Worm (Caenorhabditis elegans) whole organism, L4 larva: ENCODE data around the gene C05G5.5.

ENCODE experiments used
- F26F4.8 ChIP-seq: fragments of 200-800 bp; sonication (Bioruptor generic); conservative IDR thresholded peaks from 2 replicates; pipeline ENCODE4 v1.3.6; 2022; ENCODE audit warnings: missing genetic modification characterization, missing compliant biosample characterization
- F37D6.2 ChIP-seq: sonication (generic microtip); optimal IDR thresholded peaks from 2 replicates; lab custom pipeline; 2016; ENCODE audit warnings: mild to moderate bottlenecking, missing genetic modification characterization, missing compliant biosample characterization
- T20F7.1 ChIP-seq: fragments of 200-800 bp; sonication (Bioruptor generic); optimal IDR thresholded peaks from 2 replicates; lab custom pipeline; 2018; ENCODE audit warnings: mild to moderate bottlenecking, missing genetic modification characterization, missing compliant biosample characterization
- T26A8.4 ChIP-seq: fragments of 200-800 bp; sonication (Bioruptor generic); IDR thresholded peaks from 2 replicates; pipeline ENCODE4 v1.3.6; 2022; ENCODE audit warnings: missing genetic modification characterization, missing compliant biosample characterization
- Y48G9A.11 ChIP-seq: fragments of 200-800 bp; sonication (Bioruptor generic); IDR thresholded peaks from 2 replicates; pipeline ENCODE4 v1.3.6; 2022; ENCODE audit warnings: missing genetic modification reagents, missing genetic modification characterization, missing compliant biosample characterization
- Y75B8A.6 ChIP-seq: fragments of 200-800 bp; sonication (Bioruptor generic); IDR thresholded peaks from 2 replicates; pipeline ENCODE4 v1.3.6; 2022; ENCODE audit warnings: missing genetic modification reagents, missing genetic modification characterization, missing compliant biosample characterization
- ZK337.2 ChIP-seq: fragments of 200-800 bp; sonication (Bioruptor generic); IDR thresholded peaks from 2 replicates; pipeline ENCODE4 v1.3.6; 2022; ENCODE audit warnings: missing genetic modification reagents, missing genetic modification characterization, missing compliant biosample characterization
- aha-1 ChIP-seq: fragments of 150-350 bp; peaks from one replicate; lab custom pipeline; 2014; ENCODE audit warnings: missing biosample characterization, missing genetic modification characterization
- aly-2 ChIP-seq: sonication (generic microtip); optimal IDR thresholded peaks from 2 replicates; lab custom pipeline; 2018; ENCODE audit warnings: missing biosample characterization, missing genetic modification characterization
- ceh-62 ChIP-seq: sonication (generic microtip); optimal IDR thresholded peaks from 2 replicates; lab custom pipeline; 2017; ENCODE audit warnings: missing biosample characterization, missing genetic modification characterization
- ceh-82 ChIP-seq: sonication (generic microtip); optimal IDR thresholded peaks from 2 replicates; lab custom pipeline; 2017; ENCODE audit warnings: missing biosample characterization, missing genetic modification characterization
- cey-2 ChIP-seq: sonication (generic microtip); optimal IDR thresholded peaks from 3 replicates; lab custom pipeline; 2017; ENCODE audit warnings: missing genetic modification characterization, mild to moderate bottlenecking, missing compliant biosample characterization, antibody characterized with exemption, borderline replicate concordance; ENCODE audit not compliant: insufficient read depth
- daf-12 ChIP-seq: fragments of 150-350 bp; optimal IDR thresholded peaks from 2 replicates; lab custom pipeline; 2014; ENCODE audit warnings: missing biosample characterization, missing genetic modification reagents, missing genetic modification characterization
- daf-8 ChIP-seq: fragments of 200-800 bp; sonication (Bioruptor generic); IDR thresholded peaks from 2 replicates; pipeline ENCODE4 v1.3.6; 2022; ENCODE audit warnings: missing genetic modification characterization, missing compliant biosample characterization
- dmd-6 ChIP-seq: fragments of 200-800 bp; sonication (Bioruptor generic); IDR thresholded peaks from 2 replicates; pipeline ENCODE4 v1.3.6; 2022; ENCODE audit warnings: missing genetic modification reagents, missing genetic modification characterization, missing compliant biosample characterization
- dmd-8 ChIP-seq: fragments of 200-800 bp; sonication (Bioruptor generic); IDR thresholded peaks from 2 replicates; pipeline ENCODE4 v1.3.6; 2022; ENCODE audit warnings: missing genetic modification characterization, missing compliant biosample characterization
- dpl-1 ChIP-seq: fragments of 150-350 bp; optimal IDR thresholded peaks from 2 replicates; lab custom pipeline; 2014; ENCODE audit warnings: missing biosample characterization, missing genetic modification reagents, missing genetic modification characterization
- duxl-1 ChIP-seq: sonication (generic microtip); optimal IDR thresholded peaks from 2 replicates; lab custom pipeline; 2016; ENCODE audit warnings: mild to moderate bottlenecking, missing genetic modification characterization, moderate library complexity, missing compliant biosample characterization; ENCODE audit not compliant: poor library complexity
- egl-43 ChIP-seq: fragments of 200-800 bp; sonication (Bioruptor generic); IDR thresholded peaks from 2 replicates; pipeline ENCODE4 v1.3.6; 2022; ENCODE audit warnings: missing genetic modification reagents, missing genetic modification characterization, missing compliant biosample characterization
- fkh-10 ChIP-seq: fragments of 150-350 bp; optimal IDR thresholded peaks from 2 replicates; lab custom pipeline; 2014; ENCODE audit warnings: missing biosample characterization, missing genetic modification reagents, missing genetic modification characterization
- fos-1 ChIP-seq: fragments of 150-350 bp; optimal IDR thresholded peaks from 2 replicates; lab custom pipeline; 2014; ENCODE audit warnings: missing biosample characterization, missing genetic modification characterization
- hif-1 ChIP-seq, 2 experiments: sonication (generic microtip); optimal IDR thresholded peaks; 2 replicates each; lab custom pipeline; 2016 to 2017; ENCODE audit warnings: missing compliant biosample characterization in 2 of 2, missing genetic modification characterization in 2 of 2, missing genetic modification reagents in 2 of 2, missing genotype in 2 of 2, mild to moderate bottlenecking in 1 of 2
- hlh-11 ChIP-seq: fragments of 200-800 bp; sonication (Bioruptor generic); optimal IDR thresholded peaks from 2 replicates; lab custom pipeline; 2018; ENCODE audit warnings: mild to moderate bottlenecking, missing genetic modification characterization, missing compliant biosample characterization
- hmg-1.1 ChIP-seq: fragments of 200-800 bp; sonication (Bioruptor generic); IDR thresholded peaks from 2 replicates; pipeline ENCODE4 v1.3.6; 2022; ENCODE audit warnings: missing genetic modification reagents, missing genetic modification characterization, missing compliant biosample characterization
- jun-1 ChIP-seq: fragments of 150-350 bp; optimal IDR thresholded peaks from 2 replicates; lab custom pipeline; 2014; ENCODE audit warnings: missing biosample characterization, missing genetic modification reagents, missing genetic modification characterization
- lin-1 ChIP-seq: fragments of 200-800 bp; sonication (Bioruptor generic); IDR thresholded peaks from 2 replicates; pipeline ENCODE4 v1.3.6; 2022; ENCODE audit warnings: missing genetic modification reagents, missing genetic modification characterization, missing compliant biosample characterization
- lin-13 ChIP-seq: fragments of 150-350 bp; optimal IDR thresholded peaks from 2 replicates; lab custom pipeline; 2014; ENCODE audit warnings: missing biosample characterization, missing genetic modification reagents, missing genetic modification characterization
- lin-29 ChIP-seq: fragments of 200-800 bp; sonication (Bioruptor generic); IDR thresholded peaks from 2 replicates; pipeline ENCODE4 v1.3.6; 2022; ENCODE audit warnings: missing genetic modification reagents, missing genetic modification characterization, missing compliant biosample characterization
- lin-38 ChIP-seq: fragments of 200-800 bp; sonication (Bioruptor generic); IDR thresholded peaks from 2 replicates; pipeline ENCODE4 v1.3.6; 2022; ENCODE audit warnings: missing genetic modification reagents, missing genetic modification characterization, missing compliant biosample characterization
- lir-3 ChIP-seq: sonication (generic microtip); optimal IDR thresholded peaks from 2 replicates; lab custom pipeline; 2016; ENCODE audit warnings: mild to moderate bottlenecking, missing genetic modification characterization, missing compliant biosample characterization
- madf-5 ChIP-seq, 2 experiments: fragments of 200-800 bp; sonication (Bioruptor generic); IDR thresholded peaks; 2 replicates each; pipeline ENCODE4 v1.3.6; 2022; ENCODE audit warnings: missing compliant biosample characterization in 2 of 2, missing genetic modification characterization in 2 of 2
- mdl-1 ChIP-seq, 2 experiments: fragments of 150-350 bp in 1 of 2; sonication (generic microtip) in 1 of 2; optimal IDR thresholded peaks; 2 replicates each; lab custom pipeline; 2014 to 2017; ENCODE audit warnings: missing biosample characterization in 2 of 2, missing genetic modification characterization in 2 of 2
- mes-2 ChIP-seq: sonication (generic microtip); optimal IDR thresholded peaks from 2 replicates; lab custom pipeline; 2016; ENCODE audit warnings: missing genotype, mild to moderate bottlenecking, missing genetic modification characterization, missing compliant biosample characterization; ENCODE audit not compliant: poor library complexity, severe bottlenecking
- nhr-10 ChIP-seq: fragments of 150-350 bp; optimal IDR thresholded peaks from 2 replicates; lab custom pipeline; 2014; ENCODE audit warnings: missing biosample characterization, missing genetic modification characterization
- nhr-25 ChIP-seq: sonication (generic microtip); optimal IDR thresholded peaks from 2 replicates; lab custom pipeline; 2017; ENCODE audit warnings: missing genetic modification characterization, mild to moderate bottlenecking, missing compliant biosample characterization, antibody characterized with exemption, moderate library complexity, borderline replicate concordance; ENCODE audit not compliant: insufficient read depth
- nhr-28 ChIP-seq: fragments of 150-350 bp; optimal IDR thresholded peaks from 2 replicates; lab custom pipeline; 2014; ENCODE audit warnings: missing biosample characterization, missing genetic modification characterization
- nhr-42 ChIP-seq: fragments of 200-800 bp; sonication (Bioruptor generic); IDR thresholded peaks from 2 replicates; pipeline ENCODE4 v1.3.6; 2022; ENCODE audit warnings: missing genetic modification characterization, missing compliant biosample characterization
- nhr-48 ChIP-seq: sonication (generic microtip); optimal IDR thresholded peaks from 2 replicates; lab custom pipeline; 2016; ENCODE audit warnings: mild to moderate bottlenecking, missing genetic modification characterization, missing compliant biosample characterization
- nhr-76 ChIP-seq: fragments of 150-350 bp; optimal IDR thresholded peaks from 2 replicates; lab custom pipeline; 2014; ENCODE audit warnings: missing biosample characterization, missing genetic modification characterization
- nhr-77 ChIP-seq: fragments of 150-350 bp; optimal IDR thresholded peaks from 2 replicates; lab custom pipeline; 2014; ENCODE audit warnings: missing biosample characterization, missing genetic modification characterization
- php-3 ChIP-seq: fragments of 200-800 bp; sonication (Bioruptor generic); IDR thresholded peaks from 2 replicates; pipeline ENCODE4 v1.3.6; 2022; ENCODE audit warnings: missing genetic modification reagents, missing genetic modification characterization, missing compliant biosample characterization
- pqm-1 ChIP-seq: sonication (generic microtip); optimal IDR thresholded peaks from 2 replicates; lab custom pipeline; 2017; ENCODE audit warnings: missing biosample characterization, missing genetic modification characterization
- rbr-2 ChIP-seq: sonication (generic microtip); optimal IDR thresholded peaks from 2 replicates; lab custom pipeline; 2016; ENCODE audit warnings: missing genotype, missing genetic modification characterization, missing compliant biosample characterization
- saeg-2 ChIP-seq: fragments of 200-800 bp; sonication (Bioruptor generic); IDR thresholded peaks from 2 replicates; pipeline ENCODE4 v1.3.6; 2022; ENCODE audit warnings: missing genetic modification reagents, missing genetic modification characterization, missing compliant biosample characterization
- sdz-12 ChIP-seq: fragments of 200-800 bp; sonication (Bioruptor generic); optimal IDR thresholded peaks from 2 replicates; lab custom pipeline; 2018; ENCODE audit warnings: mild to moderate bottlenecking, missing genetic modification characterization, missing compliant biosample characterization
- set-16 ChIP-seq: fragments of 200-800 bp; sonication (Bioruptor generic); IDR thresholded peaks from 2 replicates; pipeline ENCODE4 v1.3.6; 2022; ENCODE audit warnings: missing genetic modification reagents, missing genetic modification characterization, missing compliant biosample characterization
- snpc-1.2 ChIP-seq: fragments of 200-800 bp; sonication (Bioruptor generic); IDR thresholded peaks from 2 replicates; pipeline ENCODE4 v1.3.6; 2022; ENCODE audit warnings: missing genetic modification reagents, missing genetic modification characterization, missing compliant biosample characterization
- snpc-4 ChIP-seq: fragments of 150-350 bp; optimal IDR thresholded peaks from 2 replicates; lab custom pipeline; 2014; ENCODE audit warnings: missing biosample characterization, missing genetic modification characterization
- spr-3 ChIP-seq: fragments of 200-800 bp; sonication (Bioruptor generic); optimal IDR thresholded peaks from 2 replicates; lab custom pipeline; 2018; ENCODE audit warnings: mild to moderate bottlenecking, missing genetic modification characterization, missing compliant biosample characterization
- unc-130 ChIP-seq: sonication (generic microtip); optimal IDR thresholded peaks from 2 replicates; lab custom pipeline; 2016; ENCODE audit warnings: missing genetic modification reagents, missing genetic modification characterization, missing compliant biosample characterization
- zfp-2 ChIP-seq: sonication (generic microtip); optimal IDR thresholded peaks from 2 replicates; lab custom pipeline; 2016; ENCODE audit warnings: mild to moderate bottlenecking, missing genetic modification characterization, missing compliant biosample characterization
- ztf-11 ChIP-seq: fragments of 150-350 bp; optimal IDR thresholded peaks from 2 replicates; lab custom pipeline; 2014; ENCODE audit warnings: missing biosample characterization, missing genetic modification characterization

The C05G5.5 gene

DNA sequence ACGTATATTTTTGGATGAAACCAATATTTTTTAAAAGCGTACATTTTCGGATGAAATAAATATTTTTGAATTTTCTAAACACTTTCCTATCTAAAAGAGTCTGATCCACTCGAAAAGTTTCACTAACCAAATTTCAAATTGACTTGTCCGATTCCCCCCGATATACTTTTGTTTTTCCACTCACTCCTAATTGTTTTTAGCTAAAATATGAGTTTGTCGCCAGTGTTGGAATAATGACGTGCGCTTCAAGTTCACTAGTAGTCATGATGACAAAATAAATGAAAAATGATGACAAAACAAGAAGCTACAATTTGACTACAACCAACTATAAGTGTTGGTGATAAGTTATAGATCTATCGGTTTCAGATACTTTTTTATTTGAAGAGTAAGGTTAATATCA is 47.9 kb upstream of the C05G5.5 start:
- no peak for TF ChIP-seq F26F4.8 (GFP tag; lab: Robert Waterston, UW)
- TF ChIP-seq lin-13 (GFP tag; lab: Kevin White, UChicago), result no peak
- TF ChIP-seq unc-130 (GFP tag; lab: Kevin White, UChicago), result no peak
- TF ChIP-seq nhr-10 (tag; lab: Kevin White, UChicago), result no peak
- no peak for TF ChIP-seq dpl-1 (GFP tag; lab: Kevin White, UChicago)
- TF ChIP-seq lir-3, result no peak
- no peak for TF ChIP-seq daf-12 (tag; lab: Kevin White, UChicago)
- no peak for TF ChIP-seq nhr-25 (tag; lab: Kevin White, UChicago)
- TF ChIP-seq nhr-77 (tag; lab: Kevin White, UChicago), result no peak
- TF ChIP-seq ztf-11 (tag; lab: Kevin White, UChicago), result no peak
- TF ChIP-seq hlh-11, result peak; percentile 13
- no peak for TF ChIP-seq dmd-8
- no peak for TF ChIP-seq snpc-1.2 (GFP tag; lab: Robert Waterston, UW)
- TF ChIP-seq ceh-62, result no peak
- no peak for TF ChIP-seq aly-2
- peak; percentile 38 for TF ChIP-seq T20F7.1 (GFP tag; lab: Kevin White, UChicago)
- TF ChIP-seq php-3 (GFP tag; lab: Robert Waterston, UW), result no peak
- peak; percentile 72 for TF ChIP-seq T26A8.4
- TF ChIP-seq mdl-1 (tag; optimal IDR thresholded peaks at IDR 0.05; lab: Kevin White, UChicago), result no peak
- no peak for TF ChIP-seq jun-1
- TF ChIP-seq lin-38, result 0 out of 2 replicates have a peak, but pooled peaks have one; percentile 25
- TF ChIP-seq dmd-6 (GFP tag; lab: Robert Waterston, UW), result no peak
- TF ChIP-seq hmg-1.1, result no peak
- TF ChIP-seq daf-8 (GFP tag; lab: Robert Waterston, UW), result no peak
- TF ChIP-seq ZK337.2, result no peak
- no peak for TF ChIP-seq nhr-28 (tag; lab: Kevin White, UChicago)
- no peak for TF ChIP-seq Y48G9A.11 (GFP tag; lab: Robert Waterston, UW)
- peak in 1 of 2 experiments; percentile 20 for TF ChIP-seq hif-1 (tag; optimal IDR thresholded peaks at IDR 0.05; lab: Kevin White, UChicago)
- TF ChIP-seq lin-1, result no peak
- no peak for TF ChIP-seq rbr-2 (tag; lab: Kevin White, UChicago)
- no peak for TF ChIP-seq set-16 (GFP tag; lab: Robert Waterston, UW)
- no peak for TF ChIP-seq snpc-4 (tag; lab: Kevin White, UChicago)
- 0 out of 2 replicates have a peak, but pooled peaks have one; percentile 58 for TF ChIP-seq nhr-42 (GFP tag; lab: Robert Waterston, UW)
- TF ChIP-seq duxl-1 (tag; lab: Kevin White, UChicago), result peak; percentile 22
- no peak for TF ChIP-seq mes-2 (tag; lab: Kevin White, UChicago)
- no peak for TF ChIP-seq zfp-2 (tag; lab: Kevin White, UChicago)
- TF ChIP-seq egl-43 (GFP tag; lab: Robert Waterston, UW), result no peak
- no peak for TF ChIP-seq cey-2 (tag; lab: Kevin White, UChicago)
- no peak for TF ChIP-seq madf-5 (GFP tag; IDR thresholded peaks at IDR 0.05; lab: Robert Waterston, UW)
- TF ChIP-seq nhr-48 (tag; lab: Kevin White, UChicago), result no peak
- TF ChIP-seq fos-1, result no peak
- no peak for TF ChIP-seq nhr-76 (tag; lab: Kevin White, UChicago)
- peak; percentile 10 for TF ChIP-seq aha-1 (tag; lab: Kevin White, UChicago)
- peak; percentile 47 for TF ChIP-seq sdz-12 (GFP tag; lab: Kevin White, UChicago)
- TF ChIP-seq pqm-1 (tag; lab: Kevin White, UChicago), result no peak
- TF ChIP-seq spr-3 (GFP tag; lab: Kevin White, UChicago), result peak; percentile 60
- TF ChIP-seq lin-29, result no peak
- no peak for TF ChIP-seq fkh-10 (GFP tag; lab: Kevin White, UChicago)
- no peak for TF ChIP-seq Y75B8A.6
- no peak for TF ChIP-seq ceh-82 (tag; lab: Kevin White, UChicago)
- TF ChIP-seq F37D6.2 (tag; lab: Kevin White, UChicago), result no peak
- TF ChIP-seq saeg-2, result no peak
